Worm (Caenorhabditis elegans) whole organism, L2 larva: ENCODE results near the gene nas-20.

Source experiments
- ZK546.5 ChIP-seq: sonication (generic microtip); optimal IDR thresholded peaks from 2 replicates; lab custom pipeline; 2017; ENCODE audit warnings: missing biosample characterization, missing genetic modification characterization
- ama-1 ChIP-seq: fragments of 150-350 bp; optimal IDR thresholded peaks from 2 replicates; lab custom pipeline; 2018; ENCODE audit warnings: inconsistent platforms
- fos-1 ChIP-seq: fragments of 150-350 bp; optimal IDR thresholded peaks from 2 replicates; lab custom pipeline; 2014; ENCODE audit warnings: missing biosample characterization, missing genetic modification characterization
- mbf-1 ChIP-seq: sonication (generic microtip); optimal IDR thresholded peaks from 2 replicates; lab custom pipeline; 2017; ENCODE audit warnings: missing biosample characterization, missing genetic modification characterization
- nhr-10 ChIP-seq: sonication (generic microtip); optimal IDR thresholded peaks from 2 replicates; lab custom pipeline; 2017; ENCODE audit warnings: missing biosample characterization, missing genetic modification characterization
- nhr-77 ChIP-seq: fragments of 150-350 bp; optimal IDR thresholded peaks from 2 replicates; lab custom pipeline; 2014; ENCODE audit warnings: missing biosample characterization, missing genetic modification characterization
- peb-1 ChIP-seq: fragments of 150-350 bp; optimal IDR thresholded peaks from 2 replicates; lab custom pipeline; 2014; ENCODE audit warnings: missing biosample characterization, missing genetic modification characterization
- sma-9 ChIP-seq, 2 experiments: fragments of 150-350 bp in 1 of 2; sonication (generic microtip) in 1 of 2; optimal IDR thresholded peaks; 2 replicates each; lab custom pipeline; 2014 to 2016; ENCODE audit warnings: missing genetic modification characterization in 2 of 2, mild to moderate bottlenecking in 1 of 2, missing biosample characterization in 1 of 2, missing compliant biosample characterization in 1 of 2, missing genetic modification reagents in 1 of 2, moderate library complexity in 1 of 2
- snpc-4 ChIP-seq: fragments of 150-350 bp; optimal IDR thresholded peaks from 2 replicates; lab custom pipeline; 2014; ENCODE audit warnings: missing biosample characterization, missing genetic modification characterization
- ztf-11 ChIP-seq: sonication (generic microtip); optimal IDR thresholded peaks from 2 replicates; lab custom pipeline; 2017; ENCODE audit warnings: missing biosample characterization, missing genetic modification characterization

- TF ChIP-seq snpc-4, result no peak
- TF ChIP-seq nhr-77 (tag; lab: Kevin White, UChicago), result no peak
- peak; percentile 7 for TF ChIP-seq sma-9 (GFP tag; optimal IDR thresholded peaks at IDR 0.05; lab: Kevin White, UChicago)
- no peak for TF ChIP-seq sma-9 (tag; optimal IDR thresholded peaks at IDR 0.05; lab: Kevin White, UChicago)
- no peak for TF ChIP-seq mbf-1
- no peak for TF ChIP-seq nhr-10 (tag; lab: Kevin White, UChicago)
- TF ChIP-seq ZK546.5 (tag; lab: Kevin White, UChicago), result no peak
- no peak for TF ChIP-seq ztf-11 (tag; lab: Kevin White, UChicago)
- no peak for TF ChIP-seq peb-1
- no peak for TF ChIP-seq fos-1 (tag; lab: Kevin White, UChicago)
- no peak for TF ChIP-seq ama-1 (lab: Kevin White, UChicago)
Observed at ce11 chrV:11446297-11446696, 25.8 kb downstream of the nas-20 start, which contains the start of gene mig-17.
